Worm (Caenorhabditis elegans) whole organism, mixed stage, embryonic: Measurements from ENCODE around the gene srh-141.
A peak's percentile ranks its signal among the peaks of the same experiment; 100 is the strongest.

Source experiments
- M03D4.4 ChIP-seq: sonication (generic microtip); optimal IDR thresholded peaks from 2 replicates; lab custom pipeline; 2017; ENCODE audit warnings: mild to moderate bottlenecking, missing genetic modification characterization, missing compliant biosample characterization
- bed-3 ChIP-seq: fragments of 200-800 bp; sonication (Bioruptor generic); optimal IDR thresholded peaks from 3 replicates; lab custom pipeline; 2018; ENCODE audit warnings: mild to moderate bottlenecking, missing genetic modification characterization, moderate library complexity, missing compliant biosample characterization
- blmp-1 ChIP-seq: fragments of 150-350 bp; optimal IDR thresholded peaks from 2 replicates; lab custom pipeline; 2014; ENCODE audit warnings: missing biosample characterization, missing genetic modification characterization
- ceh-39 ChIP-seq: fragments of 150-350 bp; optimal IDR thresholded peaks from 2 replicates; lab custom pipeline; 2014; ENCODE audit warnings: missing biosample characterization, missing genetic modification characterization
- ceh-43 ChIP-seq: fragments of 200-800 bp; sonication (Bioruptor generic); optimal IDR thresholded peaks from 2 replicates; lab custom pipeline; 2018; ENCODE audit warnings: mild to moderate bottlenecking, missing genetic modification characterization, moderate library complexity, missing compliant biosample characterization
- ceh-83 ChIP-seq: fragments of 200-800 bp; sonication (Bioruptor generic); optimal IDR thresholded peaks from 2 replicates; lab custom pipeline; 2018; ENCODE audit warnings: mild to moderate bottlenecking, missing genetic modification characterization, missing compliant biosample characterization
- ces-1 ChIP-seq: fragments of 150-350 bp; optimal IDR thresholded peaks from 2 replicates; lab custom pipeline; 2014; ENCODE audit warnings: missing biosample characterization, missing genetic modification reagents, missing genetic modification characterization
- cnd-1 ChIP-seq: fragments of 200-800 bp; sonication (Bioruptor generic); optimal IDR thresholded peaks from 2 replicates; lab custom pipeline; 2018; ENCODE audit warnings: mild to moderate bottlenecking, missing genetic modification characterization, missing compliant biosample characterization
- drap-1 ChIP-seq: fragments of 200-800 bp; sonication (Bioruptor generic); optimal IDR thresholded peaks from 3 replicates; lab custom pipeline; 2018; ENCODE audit warnings: mild to moderate bottlenecking, missing genetic modification characterization, missing compliant biosample characterization
- ham-2 ChIP-seq: fragments of 200-800 bp; sonication (Bioruptor generic); optimal IDR thresholded peaks from 2 replicates; lab custom pipeline; 2018; ENCODE audit warnings: mild to moderate bottlenecking, missing genetic modification characterization, missing compliant biosample characterization
- hlh-1 ChIP-seq: fragments of 150-350 bp; optimal IDR thresholded peaks from 2 replicates; lab custom pipeline; 2014; ENCODE audit warnings: missing biosample characterization, missing genetic modification reagents, missing genetic modification characterization
- lin-13 ChIP-seq: fragments of 150-350 bp; optimal IDR thresholded peaks from 2 replicates; lab custom pipeline; 2014; ENCODE audit warnings: missing biosample characterization, missing genetic modification characterization
- lin-32 ChIP-seq: fragments of 200-800 bp; sonication (Bioruptor generic); optimal IDR thresholded peaks from 2 replicates; lab custom pipeline; 2018; ENCODE audit warnings: mild to moderate bottlenecking, missing genetic modification characterization, missing compliant biosample characterization
- lsy-2 ChIP-seq: fragments of 150-350 bp; optimal IDR thresholded peaks from 2 replicates; lab custom pipeline; 2014; ENCODE audit warnings: missing biosample characterization, missing genetic modification characterization
- mab-5 ChIP-seq: fragments of 150-350 bp; optimal IDR thresholded peaks from 2 replicates; lab custom pipeline; 2014; ENCODE audit warnings: missing biosample characterization, missing genetic modification characterization
- mep-1 ChIP-seq: fragments of 150-350 bp; optimal IDR thresholded peaks from 2 replicates; lab custom pipeline; 2017; ENCODE audit warnings: missing biosample characterization, missing genetic modification reagents, missing genetic modification characterization, inconsistent platforms
- mls-2 ChIP-seq: sonication (generic microtip); optimal IDR thresholded peaks from 2 replicates; lab custom pipeline; 2016; ENCODE audit warnings: mild to moderate bottlenecking, missing genetic modification characterization, moderate library complexity, missing compliant biosample characterization
- nhr-12 ChIP-seq: fragments of 150-350 bp; optimal IDR thresholded peaks from 2 replicates; lab custom pipeline; 2014; ENCODE audit warnings: missing biosample characterization, missing genetic modification characterization
- nhr-2 ChIP-seq: fragments of 150-350 bp; optimal IDR thresholded peaks from 2 replicates; lab custom pipeline; 2014; ENCODE audit warnings: missing biosample characterization, missing genetic modification characterization
- nhr-237 ChIP-seq: fragments of 150-350 bp; optimal IDR thresholded peaks from 2 replicates; lab custom pipeline; 2014; ENCODE audit warnings: missing biosample characterization, missing genetic modification characterization
- nhr-28 ChIP-seq: fragments of 150-350 bp; optimal IDR thresholded peaks from 2 replicates; lab custom pipeline; 2014; ENCODE audit warnings: missing biosample characterization, missing genetic modification characterization
- nhr-76 ChIP-seq: sonication (generic microtip); optimal IDR thresholded peaks from 2 replicates; lab custom pipeline; 2017; ENCODE audit warnings: missing biosample characterization, missing genetic modification characterization
- sem-2 ChIP-seq: fragments of 200-800 bp; sonication (Bioruptor generic); optimal IDR thresholded peaks from 2 replicates; lab custom pipeline; 2018; ENCODE audit warnings: mild to moderate bottlenecking, missing genetic modification characterization, missing compliant biosample characterization
- snpc-4 ChIP-seq: fragments of 150-350 bp; optimal IDR thresholded peaks from 2 replicates; lab custom pipeline; 2014; ENCODE audit warnings: missing biosample characterization, missing genetic modification characterization
- tbx-8 ChIP-seq: fragments of 200-800 bp; sonication (Bioruptor generic); optimal IDR thresholded peaks from 2 replicates; lab custom pipeline; 2018; ENCODE audit warnings: mild to moderate bottlenecking, missing genetic modification characterization, moderate library complexity, missing compliant biosample characterization
- unc-120 ChIP-seq: sonication (generic microtip); optimal IDR thresholded peaks from 2 replicates; lab custom pipeline; 2017; ENCODE audit warnings: missing genetic modification characterization, missing compliant biosample characterization; ENCODE audit not compliant: poor library complexity, severe bottlenecking
- unc-39 ChIP-seq: fragments of 150-350 bp; optimal IDR thresholded peaks from 2 replicates; lab custom pipeline; 2014; ENCODE audit warnings: missing biosample characterization, missing genetic modification characterization
- unc-62 ChIP-seq: fragments of 150-350 bp; optimal IDR thresholded peaks from 2 replicates; lab custom pipeline; 2014; ENCODE audit warnings: missing biosample characterization, missing genetic modification reagents, missing genetic modification characterization
- zip-8 ChIP-seq: fragments of 150-350 bp; optimal IDR thresholded peaks from 2 replicates; lab custom pipeline; 2014; ENCODE audit warnings: missing biosample characterization, missing genetic modification characterization
- ztf-11 ChIP-seq: fragments of 150-350 bp; optimal IDR thresholded peaks from 2 replicates; lab custom pipeline; 2014; ENCODE audit warnings: missing biosample characterization, missing genetic modification characterization

srh-141 gene

DNA sequence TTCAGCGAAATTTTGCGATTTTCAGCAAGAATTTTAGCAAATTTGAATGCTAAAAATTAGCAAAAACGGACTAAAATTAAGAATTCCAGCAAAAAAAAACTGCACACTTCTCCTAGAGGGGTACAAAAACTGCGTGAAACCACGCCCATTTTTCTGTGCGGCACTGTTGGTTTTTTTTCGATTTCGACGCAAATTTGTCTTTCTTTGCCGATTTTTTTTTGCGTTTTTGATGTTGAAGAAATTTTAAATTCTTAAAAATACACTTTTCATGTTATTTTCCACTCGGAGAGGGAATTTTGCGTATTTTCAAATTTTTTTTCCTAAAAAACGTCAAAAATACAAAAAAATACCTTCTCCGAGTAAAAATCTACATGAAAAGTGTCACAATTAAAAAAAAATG lies 39.8 kb upstream of the srh-141 start, which contains the start of gene syp-1:
syp-1 (plus strand) TSS at position 301 of the 400 bp plus-strand sequence.
- TF ChIP-seq bed-3 (GFP tag; lab: Kevin White, UChicago) = no peak
- no peak for TF ChIP-seq nhr-76 (tag; lab: Kevin White, UChicago)
- no peak for TF ChIP-seq hlh-1 (tag; lab: Kevin White, UChicago)
- no peak for TF ChIP-seq ceh-83 (GFP tag; lab: Kevin White, UChicago)
- no peak for TF ChIP-seq ceh-43 (GFP tag; lab: Kevin White, UChicago)
- no peak for TF ChIP-seq unc-120 (tag; lab: Kevin White, UChicago)
- no peak for TF ChIP-seq unc-39 (tag; lab: Kevin White, UChicago)
- no peak for TF ChIP-seq nhr-2 (tag; lab: Kevin White, UChicago)
- TF ChIP-seq ceh-39 = no peak
- no peak for TF ChIP-seq lin-13 (tag; lab: Kevin White, UChicago)
- TF ChIP-seq nhr-12 (tag; lab: Kevin White, UChicago) = no peak
- TF ChIP-seq zip-8 (tag; lab: Kevin White, UChicago) = no peak
- no peak for TF ChIP-seq drap-1 (GFP tag; lab: Kevin White, UChicago)
- TF ChIP-seq nhr-28 (tag; lab: Kevin White, UChicago) = no peak
- no peak for TF ChIP-seq ham-2 (GFP tag; lab: Kevin White, UChicago)
- no peak for TF ChIP-seq tbx-8 (GFP tag; lab: Kevin White, UChicago)
- TF ChIP-seq mab-5 (tag; lab: Kevin White, UChicago) = no peak

DNA sequence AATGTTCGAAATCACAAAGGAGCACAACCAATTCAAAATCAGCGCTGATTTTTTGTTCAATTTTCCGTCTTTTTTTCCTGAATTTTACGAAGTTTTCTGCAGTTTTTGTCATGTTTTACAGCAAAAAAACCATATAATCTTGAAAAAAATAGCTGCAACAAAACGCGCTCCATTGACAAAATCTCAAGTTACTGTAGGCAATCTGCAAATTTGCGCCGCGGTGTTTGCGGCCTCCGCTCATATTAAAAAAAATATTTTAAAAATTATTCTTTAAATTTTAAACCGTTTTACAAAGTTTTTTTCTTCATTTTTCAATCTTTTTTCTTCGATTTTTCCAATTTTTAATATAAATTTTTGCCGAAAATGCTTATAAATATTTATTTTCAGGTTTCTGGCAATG lies 38.4 kb upstream of the srh-141 start:
- TF ChIP-seq unc-62 (GFP tag; lab: Kevin White, UChicago) = no peak
- TF ChIP-seq tbx-8 (GFP tag; lab: Kevin White, UChicago) = no peak
- TF ChIP-seq mab-5 (tag; lab: Kevin White, UChicago) = no peak
- TF ChIP-seq ceh-39 = no peak
- no peak for TF ChIP-seq ceh-43 (GFP tag; lab: Kevin White, UChicago)
- no peak for TF ChIP-seq ceh-83 (GFP tag; lab: Kevin White, UChicago)
- no peak for TF ChIP-seq drap-1 (GFP tag; lab: Kevin White, UChicago)
- TF ChIP-seq ztf-11 (tag; lab: Kevin White, UChicago) = no peak
- TF ChIP-seq zip-8 (tag; lab: Kevin White, UChicago) = no peak
- TF ChIP-seq lsy-2 (tag; lab: Kevin White, UChicago) = no peak
- no peak for TF ChIP-seq ces-1 (GFP tag; lab: Kevin White, UChicago)
- no peak for TF ChIP-seq nhr-237 (tag; lab: Kevin White, UChicago)

DNA sequence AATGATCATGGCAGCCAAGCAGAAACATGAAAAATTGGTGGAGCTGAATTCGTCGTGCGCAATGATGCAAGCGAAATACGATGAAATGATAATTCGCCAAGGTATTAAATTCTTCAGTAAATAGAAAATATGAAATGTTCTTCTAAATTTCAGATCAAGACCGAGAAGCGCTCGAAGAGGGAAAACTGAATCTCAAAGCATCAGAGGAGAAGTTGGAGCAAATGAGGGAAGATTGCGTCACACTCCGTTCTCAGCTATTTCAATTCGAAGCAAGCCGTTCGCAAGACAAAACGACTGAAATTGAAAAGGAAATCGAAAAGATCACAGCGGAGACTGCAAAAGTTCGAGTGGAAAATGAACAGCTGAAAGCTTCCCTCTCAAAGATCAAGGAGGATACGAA lies 37.4 kb upstream of the srh-141 start:
- TF ChIP-seq zip-8 (tag; lab: Kevin White, UChicago) = peak; percentile 57
- no peak for TF ChIP-seq cnd-1 (tag; lab: Kevin White, UChicago)

DNA sequence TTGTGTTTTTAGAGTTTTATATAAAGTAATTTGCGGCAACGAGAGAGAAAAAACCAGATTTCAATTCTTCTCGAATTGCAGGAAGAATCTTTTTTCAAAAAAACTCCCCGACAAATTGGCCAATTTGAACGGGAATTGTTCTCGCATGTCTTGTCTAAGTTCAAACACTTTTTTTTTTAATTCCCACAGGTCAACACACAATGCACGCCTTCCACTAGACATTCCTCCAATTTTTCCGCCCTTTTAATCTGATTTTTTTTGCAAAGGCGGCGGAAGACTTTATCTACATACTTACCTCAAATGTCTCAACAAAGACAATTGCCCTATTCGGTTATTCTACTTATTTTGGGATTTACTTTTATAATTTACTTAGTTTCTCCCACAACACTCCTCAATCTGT lies 36.1 kb upstream of the srh-141 start, which contains the start of gene F26D2.3:
F26D2.3 (plus strand) TSS at position 301 of the 400 bp plus-strand sequence.
- TF ChIP-seq drap-1 (GFP tag; lab: Kevin White, UChicago) = no peak
- no peak for TF ChIP-seq ceh-39
- no peak for TF ChIP-seq nhr-12 (tag; lab: Kevin White, UChicago)
- no peak for TF ChIP-seq lin-13 (tag; lab: Kevin White, UChicago)
- TF ChIP-seq sem-2 (GFP tag; lab: Kevin White, UChicago) = no peak
- no peak for TF ChIP-seq mab-5 (tag; lab: Kevin White, UChicago)
- TF ChIP-seq unc-120 (tag; lab: Kevin White, UChicago) = no peak
- TF ChIP-seq mep-1 (tag; lab: Kevin White, UChicago) = no peak
- TF ChIP-seq unc-39 (tag; lab: Kevin White, UChicago) = no peak
- no peak for TF ChIP-seq ceh-43 (GFP tag; lab: Kevin White, UChicago)
- TF ChIP-seq blmp-1 (tag; lab: Kevin White, UChicago) = no peak
- no peak for TF ChIP-seq snpc-4 (tag; lab: Kevin White, UChicago)
- TF ChIP-seq M03D4.4 (tag; lab: Kevin White, UChicago) = no peak

DNA sequence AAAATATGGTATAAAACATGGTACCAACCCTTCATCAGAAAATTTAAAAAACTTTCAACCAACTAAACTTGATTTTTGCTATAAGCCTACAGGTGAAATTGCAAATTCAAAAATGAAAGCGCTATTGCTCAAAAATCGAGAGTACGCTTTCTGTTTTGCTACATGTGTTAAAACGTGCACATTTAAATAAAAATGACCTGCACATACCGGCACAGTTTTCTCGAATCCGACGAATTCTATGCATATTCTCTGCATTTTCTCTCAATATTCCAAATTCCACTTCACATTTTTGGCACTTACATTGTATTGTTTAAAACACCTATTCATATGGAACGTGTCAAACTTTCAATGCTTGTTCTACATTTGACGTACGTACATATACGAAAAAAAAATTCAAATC lies 33.2 kb upstream of the srh-141 start, which contains the start of gene srh-145:
srh-145 (plus strand) TSS at position 193 of the 400 bp plus-strand sequence.
- TF ChIP-seq nhr-237 (tag; lab: Kevin White, UChicago) (no peak), mls-2 (tag; lab: Kevin White, UChicago) (no peak), unc-39 (tag; lab: Kevin White, UChicago) (no peak), cnd-1 (tag; lab: Kevin White, UChicago) (no peak), unc-62 (GFP tag; lab: Kevin White, UChicago) (no peak), ham-2 (GFP tag; lab: Kevin White, UChicago) (no peak), drap-1 (GFP tag; lab: Kevin White, UChicago) (no peak), blmp-1 (tag; lab: Kevin White, UChicago) (no peak), lin-32 (GFP tag; lab: Kevin White, UChicago) (no peak)
